Worm (Caenorhabditis elegans): Measurements from ENCODE around the gene abts-2.

Gene abts-2

ce11 chrX:11598839-11599238 lies 13.4 kb downstream of the abts-2 start:
- TF ChIP-seq madf-6 (GFP tag; IDR thresholded peaks at IDR 0.05) (no peak), mcd-1 (GFP tag; IDR thresholded peaks at IDR 0.05) (no peak), nhr-80 (tag; optimal IDR thresholded peaks at IDR 0.05) (no peak), ceh-40 (GFP tag; IDR thresholded peaks at IDR 0.05) (no peak)

- TF ChIP-seq aptf-3 (GFP tag; IDR thresholded peaks at IDR 0.05) (0 out of 2 replicates have a peak, but pooled peaks have one; percentile 23), lin-26 (GFP tag; IDR thresholded peaks at IDR 0.05) (0 out of 2 replicates have a peak, but pooled peaks have one; percentile 33), pbrm-1 (GFP tag; IDR thresholded peaks at IDR 0.05) (no peak)
Measured at ce11 chrX:11600488-11601106, 15.1 kb downstream of the abts-2 start.

ce11 chrX:11603234-11604108 lies 18.0 kb downstream of the abts-2 start:
- TF ChIP-seq ztf-18 (tag; optimal IDR thresholded peaks at IDR 0.05): peak; percentile 9
- TF ChIP-seq ceh-27 (GFP tag; optimal IDR thresholded peaks at IDR 0.05): no peak
- peak; percentile 51 for TF ChIP-seq tbp1 (GFP tag; optimal IDR thresholded peaks at IDR 0.05)
- no peak for TF ChIP-seq ztf-6 (GFP tag; IDR thresholded peaks at IDR 0.05)
- no peak for TF ChIP-seq F57A8.1 (GFP tag; optimal IDR thresholded peaks at IDR 0.05)
- no peak for TF ChIP-seq lin-26 (GFP tag; IDR thresholded peaks at IDR 0.05)
- TF ChIP-seq lsl-1 (GFP tag; optimal IDR thresholded peaks at IDR 0.05): no peak
- peak; percentile 66 for TF ChIP-seq madf-10 (tag; optimal IDR thresholded peaks at IDR 0.05)
- no peak for TF ChIP-seq sea-2 (GFP tag; IDR thresholded peaks at IDR 0.05)
- peak; percentile 90 for TF ChIP-seq repo-1 (tag; optimal IDR thresholded peaks at IDR 0.05)
- no peak for TF ChIP-seq unc-130 (GFP tag; optimal IDR thresholded peaks at IDR 0.05)
- TF ChIP-seq attf-3 (GFP tag; conservative IDR thresholded peaks at IDR 0.05): no peak
- TF ChIP-seq F55B11.4 (tag; optimal IDR thresholded peaks at IDR 0.05; ENCODE audit: borderline replicate concordance, insufficient read depth): no peak
- no peak for TF ChIP-seq ztf-22 (GFP tag; optimal IDR thresholded peaks at IDR 0.05)
- 0 out of 2 replicates have a peak, but pooled peaks have one; percentile 29 for TF ChIP-seq mcd-1 (GFP tag; IDR thresholded peaks at IDR 0.05)
- no peak for TF ChIP-seq snpc-1.3 (tag; optimal IDR thresholded peaks at IDR 0.05; ENCODE audit: insufficient read depth)
- peak; percentile 53; the same call in 1 of the 2 replicates for TF ChIP-seq nfyb-1 (GFP tag; IDR thresholded peaks at IDR 0.05)
- peak; percentile 14 for TF ChIP-seq nhr-80 (tag; optimal IDR thresholded peaks at IDR 0.05)
- TF ChIP-seq unc-62 (GFP tag; optimal IDR thresholded peaks at IDR 0.05): no peak
- TF ChIP-seq B0019.2 (GFP tag; conservative IDR thresholded peaks at IDR 0.05): no peak
- peak; percentile 15; the same call in 1 of the 2 replicates for TF ChIP-seq hmg-1.2 (GFP tag; IDR thresholded peaks at IDR 0.05)
- TF ChIP-seq madf-3 (GFP tag; IDR thresholded peaks at IDR 0.05): peak; percentile 27; the same call in 1 of the 2 replicates
- peak; percentile 61 for TF ChIP-seq tlf-1 (GFP tag; optimal IDR thresholded peaks at IDR 0.05)
- no peak for TF ChIP-seq attf-5 (GFP tag; optimal IDR thresholded peaks at IDR 0.05)
- no peak for TF ChIP-seq aptf-2 (GFP tag; conservative IDR thresholded peaks at IDR 0.05)
- peak; percentile 67 for TF ChIP-seq fkh-3 (tag; optimal IDR thresholded peaks at IDR 0.05)
- peak; percentile 8 for TF ChIP-seq F22D6.2 (tag; optimal IDR thresholded peaks at IDR 0.05)
- TF ChIP-seq Y53F4B.3 (GFP tag; IDR thresholded peaks at IDR 0.05): no peak
- no peak for TF ChIP-seq F33H1.4 (GFP tag; IDR thresholded peaks at IDR 0.05)
- peak; percentile 85 for TF ChIP-seq lin-40 (tag; optimal IDR thresholded peaks at IDR 0.05)
- no peak; the same call in 1 of the 2 replicates for TF ChIP-seq ekl-4 (GFP tag; IDR thresholded peaks at IDR 0.05)
- no peak for TF ChIP-seq egrh-3 (GFP tag; IDR thresholded peaks at IDR 0.05)
- TF ChIP-seq mxl-1 (tag; optimal IDR thresholded peaks at IDR 0.05): no peak
- TF ChIP-seq snpc-3.4 (tag; optimal IDR thresholded peaks at IDR 0.05): no peak
- TF ChIP-seq B0336.3 (GFP tag; IDR thresholded peaks at IDR 0.05): peak; percentile 86
- no peak for TF ChIP-seq dox-1 (GFP tag; IDR thresholded peaks at IDR 0.05)
- no peak for TF ChIP-seq tbx-9 (tag; optimal IDR thresholded peaks at IDR 0.05; ENCODE audit: borderline replicate concordance)
- no peak for TF ChIP-seq zim-3 (tag; optimal IDR thresholded peaks at IDR 0.05)
